Worm (Caenorhabditis elegans) whole organism, midembryonic: ENCODE data around the gene tmem-135.

Experiments used
- T22C8.4 ChIP-seq: fragments of 200-800 bp; sonication (Bioruptor generic); IDR thresholded peaks from 2 replicates; pipeline ENCODE4 v1.3.6; 2022; ENCODE audit warnings: missing genetic modification characterization, missing compliant biosample characterization
- cog-1 ChIP-seq: sonication (generic microtip); optimal IDR thresholded peaks from 2 replicates; lab custom pipeline; 2016; ENCODE audit warnings: missing genetic modification characterization, missing compliant biosample characterization
- flt-1 ChIP-seq: fragments of 200-800 bp; sonication (Bioruptor generic); IDR thresholded peaks from 2 replicates; pipeline ENCODE4 v1.3.6; 2022; ENCODE audit warnings: missing genetic modification characterization, missing compliant biosample characterization
- med-1 ChIP-seq: sonication (generic microtip); optimal IDR thresholded peaks from 2 replicates; lab custom pipeline; 2017; ENCODE audit warnings: missing genetic modification characterization, mild to moderate bottlenecking, missing compliant biosample characterization, antibody characterized with exemption, missing genetic modification reagents; ENCODE audit not compliant: insufficient read depth
- ref-1 ChIP-seq: fragments of 200-800 bp; sonication (Bioruptor generic); conservative IDR thresholded peaks from 2 replicates; pipeline ENCODE4 v1.3.6; 2022; ENCODE audit warnings: missing genetic modification reagents, missing genetic modification characterization, missing compliant biosample characterization
- tab-1 ChIP-seq: fragments of 200-800 bp; sonication (Bioruptor generic); IDR thresholded peaks from 2 replicates; pipeline ENCODE4 v1.3.6; 2022; ENCODE audit warnings: missing genetic modification characterization, missing compliant biosample characterization

DNA sequence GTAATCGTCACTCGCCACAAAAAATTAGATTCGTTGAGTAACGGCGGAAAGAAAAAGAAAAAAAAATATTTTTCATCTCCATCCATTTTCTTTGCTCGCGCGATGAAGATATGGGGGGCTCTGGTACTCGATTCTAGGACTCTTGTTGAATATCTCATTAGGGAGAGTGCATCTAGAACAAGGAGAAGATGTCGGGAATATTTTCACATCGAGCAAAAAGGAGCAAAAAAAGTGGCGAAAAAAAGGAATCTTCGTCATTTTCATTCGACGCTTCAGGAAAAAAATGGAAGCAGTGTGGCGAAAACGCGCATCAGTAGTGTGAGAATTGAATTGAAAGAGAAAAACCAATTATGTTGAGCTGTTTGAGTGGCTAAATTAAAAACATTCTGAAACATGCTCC is 49.8 kb upstream of the tmem-135 start:
- no peak for TF ChIP-seq T22C8.4
- TF ChIP-seq flt-1: no peak
- no peak for TF ChIP-seq cog-1 (tag; lab: Kevin White, UChicago)
- no peak for TF ChIP-seq tab-1 (GFP tag; lab: Robert Waterston, UW)
- TF ChIP-seq med-1: no peak
- no peak for TF ChIP-seq ref-1
